Worm (Caenorhabditis elegans): ENCODE measurements around the gene M151.10.

ce11 chrII:3616615-3617014, 23.5 kb downstream of the M151.10 start:
- TF ChIP-seq hpl-2 (GFP tag; optimal IDR thresholded peaks at IDR 0.05) (no peak), aly-2 (tag; optimal IDR thresholded peaks at IDR 0.05) (no peak), nhr-84 (tag; optimal IDR thresholded peaks at IDR 0.05) (no peak), nhr-237 (tag; optimal IDR thresholded peaks at IDR 0.05) (no peak), nhr-11 (tag; optimal IDR thresholded peaks at IDR 0.05) (no peak), ceh-90 (tag; optimal IDR thresholded peaks at IDR 0.05) (no peak), nhr-28 (tag; optimal IDR thresholded peaks at IDR 0.05) (no peak), nhr-12 (tag; optimal IDR thresholded peaks at IDR 0.05) (no peak), ztf-11 (tag; optimal IDR thresholded peaks at IDR 0.05) (no peak), snpc-4 (tag; optimal IDR thresholded peaks at IDR 0.05) (no peak), tlp-1 (tag; optimal IDR thresholded peaks at IDR 0.05) (no peak), nhr-77 (tag; optimal IDR thresholded peaks at IDR 0.05) (no peak), ceh-82 (tag; optimal IDR thresholded peaks at IDR 0.05) (no peak)
